Fruit fly (Drosophila melanogaster) whole organism, wandering third instar larva: ENCODE measurements around the gene CG12321.

Experiments
- Abd-B ChIP-seq: fragments of >200 bp; optimal IDR thresholded peaks from 2 replicates; lab custom pipeline; 2017; ENCODE audit warnings: missing biosample characterization, missing genetic modification characterization
- CG32264 ChIP-seq: fragments of 200-800 bp; sonication (Bioruptor generic); optimal IDR thresholded peaks from 2 replicates; lab custom pipeline; 2016; ENCODE audit warnings: missing biosample characterization, missing genetic modification characterization
- CG9705 ChIP-seq: fragments of 200-800 bp; sonication (Bioruptor generic); optimal IDR thresholded peaks from 2 replicates; lab custom pipeline; 2018; ENCODE audit warnings: missing biosample characterization, mild to moderate bottlenecking, missing genetic modification characterization
- CrebA ChIP-seq: fragments of 200-800 bp; sonication (Bioruptor generic); optimal IDR thresholded peaks from 2 replicates; lab custom pipeline; 2016; ENCODE audit warnings: missing biosample characterization, mild to moderate bottlenecking, missing genetic modification characterization, borderline replicate concordance
- Dfd ChIP-seq: fragments of >200 bp; optimal IDR thresholded peaks from 2 replicates; lab custom pipeline; 2017; ENCODE audit warnings: missing biosample characterization, missing genetic modification characterization
- Dif ChIP-seq: fragments of 200-275, 200-300 bp; sonication (Bioruptor generic); optimal IDR thresholded peaks from 2 replicates; lab custom pipeline; 2018; ENCODE audit warnings: missing biosample characterization, missing genetic modification characterization; ENCODE audit not compliant: partially characterized antibody
- GATAd ChIP-seq: sonication (Bioruptor generic); optimal IDR thresholded peaks from 2 replicates; lab custom pipeline; 2016; ENCODE audit warnings: missing biosample characterization, missing genetic modification characterization
- HLH106 ChIP-seq: fragments of 200-800 bp; optimal IDR thresholded peaks from 3 replicates; lab custom pipeline; 2019; ENCODE audit warnings: missing biosample characterization, mild to moderate bottlenecking, missing genetic modification characterization, moderate library complexity
- Hnf4 ChIP-seq: fragments of 200-800 bp; sonication (Bioruptor generic); optimal IDR thresholded peaks from 2 replicates; lab custom pipeline; 2016; ENCODE audit warnings: missing biosample characterization, mild to moderate bottlenecking, missing genetic modification characterization
- Hr78 ChIP-seq: fragments of >200 bp; optimal IDR thresholded peaks from 2 replicates; lab custom pipeline; 2017; ENCODE audit warnings: missing biosample characterization, missing genetic modification characterization
- Hr83 ChIP-seq: fragments of 200-300 bp; sonication (Bioruptor generic); optimal IDR thresholded peaks from 2 replicates; lab custom pipeline; 2016; ENCODE audit warnings: missing biosample characterization, mild to moderate bottlenecking, missing genetic modification characterization, moderate library complexity; ENCODE audit not compliant: poor library complexity, severe bottlenecking
- Jra ChIP-seq: sonication (Bioruptor generic); optimal IDR thresholded peaks from 2 replicates; lab custom pipeline; 2016; ENCODE audit warnings: missing biosample characterization, missing genetic modification characterization
- Mio ChIP-seq: sonication (Bioruptor generic); optimal IDR thresholded peaks from 2 replicates; lab custom pipeline; 2016; ENCODE audit warnings: missing biosample characterization, missing genetic modification characterization
- Myc ChIP-seq: fragments of >200 bp; optimal IDR thresholded peaks from 2 replicates; lab custom pipeline; 2017
- N ChIP-seq: fragments of >200 bp; optimal IDR thresholded peaks from 2 replicates; lab custom pipeline; 2018; ENCODE audit warnings: missing biosample characterization, missing external identifiers, missing genetic modification characterization
- OdsH ChIP-seq: fragments of 200-800 bp; sonication (Bioruptor generic); optimal IDR thresholded peaks from 2 replicates; lab custom pipeline; 2016; ENCODE audit warnings: missing biosample characterization, mild to moderate bottlenecking, missing genetic modification characterization
- Rel ChIP-seq, 2 experiments: fragments of 200-800 bp; sonication (Bioruptor generic) in 1 of 2; optimal IDR thresholded peaks; 2 replicates in 1 of 2; 3 replicates in 1 of 2; lab custom pipeline; 2016 to 2019; ENCODE audit warnings: mild to moderate bottlenecking in 2 of 2, missing biosample characterization in 2 of 2, missing genetic modification characterization in 2 of 2, moderate library complexity in 1 of 2
- Sp1 ChIP-seq: fragments of 200-800 bp; sonication (Bioruptor generic); optimal IDR thresholded peaks from 3 replicates; lab custom pipeline; 2019; ENCODE audit warnings: missing biosample characterization, mild to moderate bottlenecking, missing genetic modification characterization, moderate library complexity
- Vsx2 ChIP-seq: fragments of 200-300, 225-300 bp; sonication (Bioruptor generic); optimal IDR thresholded peaks from 2 replicates; lab custom pipeline; 2018; ENCODE audit warnings: missing biosample characterization, missing genetic modification characterization; ENCODE audit not compliant: partially characterized antibody
- br ChIP-seq: fragments of 200-800 bp; sonication (Bioruptor generic); optimal IDR thresholded peaks from 2 replicates; lab custom pipeline; 2016; ENCODE audit warnings: missing biosample characterization, missing genetic modification characterization
- brk ChIP-seq: fragments of 200-800 bp; sonication (Bioruptor generic); optimal IDR thresholded peaks from 2 replicates; lab custom pipeline; 2016; ENCODE audit warnings: missing biosample characterization, mild to moderate bottlenecking, missing genetic modification characterization
- dmrt93B ChIP-seq: fragments of 200-800 bp; sonication (Bioruptor generic); optimal IDR thresholded peaks from 2 replicates; lab custom pipeline; 2018; ENCODE audit warnings: missing biosample characterization, mild to moderate bottlenecking, missing genetic modification characterization
- dsf ChIP-seq: sonication (Bioruptor generic); optimal IDR thresholded peaks from 2 replicates; lab custom pipeline; 2016; ENCODE audit warnings: missing biosample characterization, missing genetic modification characterization, borderline replicate concordance
- ey ChIP-seq: fragments of 200-800 bp; sonication (Bioruptor generic); optimal IDR thresholded peaks from 2 replicates; lab custom pipeline; 2016; ENCODE audit warnings: missing biosample characterization, missing genetic modification characterization
- foxo ChIP-seq, 2 experiments: fragments of 200-800 bp; sonication (Bioruptor generic); optimal IDR thresholded peaks; 2 replicates in 1 of 2; 3 replicates in 1 of 2; lab custom pipeline; 2016 to 2017; ENCODE audit warnings: missing biosample characterization in 2 of 2, missing genetic modification characterization in 2 of 2
- fru ChIP-seq: fragments of 200-800 bp; sonication (Bioruptor generic); optimal IDR thresholded peaks from 3 replicates; lab custom pipeline; 2016; ENCODE audit warnings: missing biosample characterization, mild to moderate bottlenecking, missing genetic modification characterization
- h ChIP-seq: fragments of 200-800 bp; sonication (Bioruptor generic); optimal IDR thresholded peaks from 3 replicates; lab custom pipeline; 2016; ENCODE audit warnings: missing biosample characterization, mild to moderate bottlenecking, missing genetic modification characterization
- lola ChIP-seq: fragments of >200 bp; optimal IDR thresholded peaks from 2 replicates; lab custom pipeline; 2017; ENCODE audit warnings: missing biosample characterization, missing genetic modification characterization
- pan ChIP-seq: fragments of >200 bp; optimal IDR thresholded peaks from 2 replicates; lab custom pipeline; 2017
- psq ChIP-seq: fragments of 200-800 bp; sonication (Bioruptor generic); optimal IDR thresholded peaks from 3 replicates; lab custom pipeline; 2017; ENCODE audit warnings: missing biosample characterization, mild to moderate bottlenecking, missing genetic modification characterization, moderate library complexity
- rgr ChIP-seq: fragments of 200-800 bp; sonication (Bioruptor generic); optimal IDR thresholded peaks from 3 replicates; lab custom pipeline; 2016; ENCODE audit warnings: missing biosample characterization, mild to moderate bottlenecking, missing genetic modification characterization
- sage ChIP-seq: fragments of 200-800 bp; sonication (Bioruptor generic); optimal IDR thresholded peaks from 2 replicates; lab custom pipeline; 2016; ENCODE audit warnings: missing biosample characterization, mild to moderate bottlenecking, missing genetic modification characterization
- sv ChIP-seq: fragments of 200-800 bp; sonication (Bioruptor generic); optimal IDR thresholded peaks from 3 replicates; lab custom pipeline; 2016; ENCODE audit warnings: missing biosample characterization, missing genetic modification characterization
- tai ChIP-seq: sonication (Bioruptor generic); optimal IDR thresholded peaks from 2 replicates; lab custom pipeline; 2016; ENCODE audit warnings: missing biosample characterization, missing genetic modification characterization
- usp ChIP-seq: fragments of >200 bp; optimal IDR thresholded peaks from 2 replicates; lab custom pipeline; 2017; ENCODE audit warnings: missing biosample characterization, missing genetic modification characterization
- woc ChIP-seq: sonication (Bioruptor generic); optimal IDR thresholded peaks from 2 replicates; lab custom pipeline; 2016; ENCODE audit warnings: missing biosample characterization, mild to moderate bottlenecking, missing genetic modification characterization

CG12321 gene

DNA sequence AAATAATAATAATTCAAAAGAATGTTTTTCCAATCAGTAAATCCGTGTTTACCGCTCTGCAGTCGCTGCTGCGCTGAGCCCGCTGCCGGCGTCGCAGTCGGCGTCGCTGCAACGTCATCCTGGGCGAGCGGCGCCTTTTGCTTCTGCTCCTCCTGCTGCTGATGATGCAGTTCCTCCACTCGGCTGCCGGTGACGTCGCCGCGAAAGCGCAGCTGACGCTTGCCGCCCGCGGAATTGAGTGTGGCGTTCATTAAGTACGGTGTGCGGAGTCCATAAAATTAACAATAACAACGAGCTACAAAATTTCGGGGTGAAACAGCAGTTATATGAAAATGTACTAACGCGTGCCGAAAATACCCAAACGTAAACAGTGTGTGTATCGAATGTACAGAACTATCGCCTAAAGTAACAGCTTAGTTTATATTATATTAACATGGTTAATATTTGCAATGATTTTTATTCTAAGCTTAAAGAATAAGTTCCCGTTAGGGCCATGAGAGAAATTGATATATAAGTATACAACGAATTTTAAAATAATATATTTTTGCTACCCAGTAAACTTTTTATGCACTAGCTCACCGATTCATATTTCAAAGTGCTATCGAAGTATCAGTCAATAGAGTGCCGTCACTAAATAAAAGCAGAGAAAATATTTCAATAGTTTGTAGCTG is 24.3 kb downstream of the CG12321 start, which contains the start of the genes CG7218 and Cbp20:
Gene CG7218, minus strand, starts transcription at position 346 of the 671 bp plus-strand sequence.
Gene Cbp20, plus strand, starts transcription at position 610 of the 671 bp plus-strand sequence.
- peak; percentile 77 for TF ChIP-seq Jra (GFP tag; lab: Kevin White, UChicago)
- TF ChIP-seq foxo (GFP tag; optimal IDR thresholded peaks at IDR 0.05; lab: Kevin White, UChicago) = peak in 1 of 2 experiments; percentile 80
- peak; percentile 62 for TF ChIP-seq CG9705 (GFP tag; lab: Kevin White, UChicago)
- TF ChIP-seq dmrt93B = peak; percentile 26
- TF ChIP-seq sage (GFP tag; lab: Kevin White, UChicago) = peak; percentile 41
- no peak for TF ChIP-seq N
- peak; percentile 56 for TF ChIP-seq dsf (GFP tag; lab: Kevin White, UChicago)
- TF ChIP-seq Hr78 = no peak
- peak; percentile 53 for TF ChIP-seq ey (GFP tag; lab: Kevin White, UChicago)
- TF ChIP-seq sv (GFP tag; lab: Kevin White, UChicago) = peak; percentile 58
- TF ChIP-seq h = peak; percentile 73
- peak; percentile 74 for TF ChIP-seq HLH106 (tag; lab: Kevin White, UChicago)
- peak; percentile 89 for TF ChIP-seq Hr83 (GFP tag; lab: Kevin White, UChicago)
- peak; percentile 66 for TF ChIP-seq Sp1
- peak; percentile 76 for TF ChIP-seq woc (GFP tag; lab: Kevin White, UChicago)
- TF ChIP-seq psq (GFP tag; lab: Kevin White, UChicago) = peak; percentile 61
- TF ChIP-seq Myc (lab: Kevin White, UChicago) = no peak
- TF ChIP-seq fru (GFP tag; lab: Kevin White, UChicago) = peak; percentile 72
- TF ChIP-seq OdsH (GFP tag; lab: Kevin White, UChicago) = peak; percentile 70
- TF ChIP-seq Hnf4 = peak; percentile 86
- peak; percentile 75 for TF ChIP-seq rgr
- TF ChIP-seq Dif (GFP tag; lab: Kevin White, UChicago) = no peak
- no peak for TF ChIP-seq Rel (GFP tag; optimal IDR thresholded peaks at IDR 0.05; lab: Kevin White, UChicago)
- TF ChIP-seq Rel (tag; optimal IDR thresholded peaks at IDR 0.05; lab: Kevin White, UChicago) = peak; percentile 15
- TF ChIP-seq GATAd = no peak
- peak; percentile 14 for TF ChIP-seq Mio
- TF ChIP-seq Abd-B = no peak
- TF ChIP-seq brk (GFP tag; lab: Kevin White, UChicago) = peak; percentile 79
- peak; percentile 52 for TF ChIP-seq br
- peak; percentile 91 for TF ChIP-seq tai (GFP tag; lab: Kevin White, UChicago)
- TF ChIP-seq CG32264 (GFP tag; lab: Kevin White, UChicago) = no peak
- no peak for TF ChIP-seq CrebA (GFP tag; lab: Kevin White, UChicago)
- TF ChIP-seq, all 38 proteins: peak for 23

DNA sequence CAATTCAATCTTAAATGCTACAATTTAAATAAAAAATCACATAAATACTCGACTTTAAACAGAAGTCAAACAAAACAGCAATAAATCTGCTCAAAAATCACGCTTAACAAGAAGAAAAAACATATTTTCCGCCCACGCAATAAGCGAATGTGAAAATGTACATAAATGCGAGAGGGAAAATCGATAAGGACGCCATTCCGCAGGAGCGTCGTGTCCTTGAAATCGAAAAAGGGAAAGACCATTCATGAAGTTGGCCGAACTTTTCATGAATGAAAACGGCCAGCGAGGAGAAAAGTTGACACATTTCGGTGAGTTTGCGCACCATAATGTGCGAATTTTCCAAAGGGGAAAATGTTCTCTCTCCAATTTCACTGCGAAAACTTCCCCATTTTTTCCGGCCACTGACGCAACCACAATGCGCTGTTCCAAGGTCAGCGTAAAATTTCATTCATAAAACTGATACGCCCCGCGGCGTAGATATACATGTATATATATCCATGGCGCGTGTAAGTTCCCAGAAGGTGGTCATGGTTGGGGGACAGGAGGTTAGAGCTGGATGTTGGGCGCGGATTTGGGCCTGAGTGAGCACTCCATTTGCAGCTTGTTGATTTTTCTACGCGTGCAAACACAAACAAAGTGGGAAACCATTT is 28.2 kb downstream of the CG12321 start:
- TF ChIP-seq Vsx2 (GFP tag; lab: Kevin White, UChicago) = no peak
- TF ChIP-seq psq (GFP tag; lab: Kevin White, UChicago) = no peak
- no peak for TF ChIP-seq Jra (GFP tag; lab: Kevin White, UChicago)
- TF ChIP-seq woc (GFP tag; lab: Kevin White, UChicago) = no peak
- no peak for TF ChIP-seq Hr83 (GFP tag; lab: Kevin White, UChicago)
- no peak for TF ChIP-seq Rel (GFP tag; optimal IDR thresholded peaks at IDR 0.05; lab: Kevin White, UChicago)
- TF ChIP-seq Rel (tag; optimal IDR thresholded peaks at IDR 0.05; lab: Kevin White, UChicago) = no peak
- TF ChIP-seq rgr = no peak
- TF ChIP-seq brk (GFP tag; lab: Kevin White, UChicago) = no peak
- TF ChIP-seq pan (lab: Kevin White, UChicago) = no peak
- TF ChIP-seq dmrt93B = no peak
- TF ChIP-seq Abd-B = no peak
- TF ChIP-seq ey (GFP tag; lab: Kevin White, UChicago) = no peak
- no peak for TF ChIP-seq h
- no peak for TF ChIP-seq OdsH (GFP tag; lab: Kevin White, UChicago)
- TF ChIP-seq Dfd (GFP tag; lab: Kevin White, UChicago) = no peak
- no peak for TF ChIP-seq GATAd
- no peak for TF ChIP-seq fru (GFP tag; lab: Kevin White, UChicago)
- TF ChIP-seq sv (GFP tag; lab: Kevin White, UChicago) = no peak
- TF ChIP-seq Sp1 = no peak

DNA sequence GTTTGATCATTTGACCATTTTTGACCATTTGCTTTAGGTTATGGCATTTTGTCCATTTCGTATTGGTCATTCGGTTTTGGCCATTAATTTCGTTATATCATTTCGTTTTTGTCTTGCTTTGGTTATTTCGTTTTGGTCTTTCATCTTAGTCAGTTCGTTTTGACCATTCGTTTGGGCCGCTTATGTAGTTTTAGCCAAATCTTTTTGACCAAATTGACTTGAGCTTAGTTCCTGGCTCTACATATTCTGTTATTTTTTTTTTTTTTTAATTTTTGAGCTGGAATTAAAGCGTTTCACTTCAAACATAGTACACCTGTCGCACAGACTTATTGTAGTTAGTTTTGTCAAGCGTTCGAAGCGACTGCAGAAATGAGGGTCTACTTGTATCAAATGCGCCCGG is 30.1 kb downstream of the CG12321 start, which contains the start of gene CG14315:
Gene CG14315, plus strand, starts transcription at position 301 of the 400 bp plus-strand sequence.
- no peak for TF ChIP-seq lola (GFP tag; lab: Kevin White, UChicago)
- TF ChIP-seq Rel (GFP tag; optimal IDR thresholded peaks at IDR 0.05; lab: Kevin White, UChicago) = no peak
- TF ChIP-seq Rel (tag; optimal IDR thresholded peaks at IDR 0.05; lab: Kevin White, UChicago) = no peak
- TF ChIP-seq h = no peak
- no peak for TF ChIP-seq br
- no peak for TF ChIP-seq pan (lab: Kevin White, UChicago)
- TF ChIP-seq ey (GFP tag; lab: Kevin White, UChicago) = no peak
- TF ChIP-seq Abd-B = no peak
- no peak for TF ChIP-seq foxo (GFP tag; optimal IDR thresholded peaks at IDR 0.05; lab: Kevin White, UChicago)
- TF ChIP-seq Dif (GFP tag; lab: Kevin White, UChicago) = no peak
- no peak for TF ChIP-seq HLH106 (tag; lab: Kevin White, UChicago)
- no peak for TF ChIP-seq Jra (GFP tag; lab: Kevin White, UChicago)
- no peak for TF ChIP-seq fru (GFP tag; lab: Kevin White, UChicago)
- no peak for TF ChIP-seq sage (GFP tag; lab: Kevin White, UChicago)
- TF ChIP-seq Dfd (GFP tag; lab: Kevin White, UChicago) = no peak
- no peak for TF ChIP-seq CG9705 (GFP tag; lab: Kevin White, UChicago)
- no peak for TF ChIP-seq Hnf4
- TF ChIP-seq usp (GFP tag; lab: Kevin White, UChicago) = no peak
- TF ChIP-seq, all 38 proteins: peak for 0
